Worm (Caenorhabditis elegans) whole organism, L1 larva: ENCODE results near the gene C01G10.18.

Experiments used
- blmp-1 ChIP-seq: fragments of 150-350 bp; optimal IDR thresholded peaks from 2 replicates; lab custom pipeline; 2014; ENCODE audit warnings: missing biosample characterization, missing genetic modification characterization
- ceh-90 ChIP-seq: sonication (generic microtip); optimal IDR thresholded peaks from 2 replicates; lab custom pipeline; 2016; ENCODE audit warnings: missing genetic modification characterization, missing compliant biosample characterization
- dpl-1 ChIP-seq, 3 experiments: fragments of 150-350 bp in 2 of 3; sonication (generic microtip) in 1 of 3; optimal IDR thresholded peaks; 2 replicates each; lab custom pipeline; 2014 to 2017; ENCODE audit warnings: missing biosample characterization in 3 of 3, missing genetic modification characterization in 3 of 3, missing genetic modification reagents in 3 of 3
- egl-27 ChIP-seq, 2 experiments: fragments of 150-350 bp in 1 of 2; sonication (generic microtip); optimal IDR thresholded peaks; 3 replicates each; lab custom pipeline; 2017 to 2018; ENCODE audit warnings: missing biosample characterization in 2 of 2, missing genetic modification characterization in 2 of 2, missing genetic modification reagents in 2 of 2
- ets-5 ChIP-seq: fragments of 200-800 bp; sonication (Bioruptor generic); IDR thresholded peaks from 2 replicates; pipeline ENCODE4 v1.3.6; 2022; ENCODE audit warnings: missing genetic modification characterization, missing compliant biosample characterization
- lin-13 ChIP-seq: fragments of 150-350 bp; optimal IDR thresholded peaks from 2 replicates; lab custom pipeline; 2014; ENCODE audit warnings: missing biosample characterization, missing genetic modification reagents, missing genetic modification characterization
- nhr-76 ChIP-seq: sonication (generic microtip); optimal IDR thresholded peaks from 2 replicates; lab custom pipeline; 2017; ENCODE audit warnings: missing biosample characterization, missing genetic modification characterization
- skn-1 ChIP-seq: fragments of 150-350 bp; optimal IDR thresholded peaks from 2 replicates; lab custom pipeline; 2014; ENCODE audit warnings: missing biosample characterization, missing genetic modification characterization
- tbx-2 ChIP-seq: sonication (generic microtip); optimal IDR thresholded peaks from 2 replicates; lab custom pipeline; 2016; ENCODE audit warnings: missing genetic modification characterization, missing compliant biosample characterization
- xbp-1 ChIP-seq: sonication (generic microtip); optimal IDR thresholded peaks from 2 replicates; lab custom pipeline; 2016; ENCODE audit warnings: missing genetic modification characterization, missing compliant biosample characterization
- ztf-11 ChIP-seq, 2 experiments: sonication (generic microtip); optimal IDR thresholded peaks; 2 replicates each; lab custom pipeline; 2016 to 2017; ENCODE audit warnings: missing genetic modification characterization in 2 of 2, missing biosample characterization in 1 of 2, missing compliant biosample characterization in 1 of 2

ce11 chrV:15056346-15056839, 32.1 kb downstream of the C01G10.18 start:
- TF ChIP-seq ets-5 (GFP tag; lab: Robert Waterston, UW): no peak
- no peak for TF ChIP-seq blmp-1 (tag; lab: Kevin White, UChicago)
- no peak for TF ChIP-seq skn-1
- no peak for TF ChIP-seq xbp-1 (tag; lab: Kevin White, UChicago)
- no peak for TF ChIP-seq dpl-1 (GFP tag; optimal IDR thresholded peaks at IDR 0.05; lab: Kevin White, UChicago)
- no peak for TF ChIP-seq tbx-2 (tag; lab: Kevin White, UChicago)
- TF ChIP-seq lin-13 (GFP tag; lab: Kevin White, UChicago): no peak
- TF ChIP-seq ceh-90 (tag; lab: Kevin White, UChicago): no peak
- TF ChIP-seq egl-27 (tag; optimal IDR thresholded peaks at IDR 0.05; lab: Kevin White, UChicago): no peak
- no peak for TF ChIP-seq ztf-11 (tag; optimal IDR thresholded peaks at IDR 0.05; lab: Kevin White, UChicago)
- no peak for TF ChIP-seq nhr-76
